Fruit fly (Drosophila melanogaster): ENCODE measurements around the gene CG1074.

- TF ChIP-seq kay (GFP tag; ENCODE audit: borderline replicate concordance) (no peak), CG7045 (GFP tag; optimal IDR thresholded peaks at IDR 0.05) (no peak), cnc (optimal IDR thresholded peaks at IDR 0.05) (no peak), Clk (GFP tag; optimal IDR thresholded peaks at IDR 0.05) (no peak), CG11617 (GFP tag; optimal IDR thresholded peaks at IDR 0.05) (no peak), CG1620 (GFP tag; optimal IDR thresholded peaks at IDR 0.05) (no peak), CG12768 (GFP tag; optimal IDR thresholded peaks at IDR 0.05) (no peak), pad (GFP tag; optimal IDR thresholded peaks at IDR 0.05) (no peak), CG5204 (GFP tag; optimal IDR thresholded peaks at IDR 0.05) (no peak), ovo (GFP tag; optimal IDR thresholded peaks at IDR 0.05) (no peak)
These were observed 15.5 kb downstream of the CG1074 start for dm6 chr3R:4449256-4449655.
